Worm (Caenorhabditis elegans) whole organism, late embryonic: ENCODE results near the gene ztf-17.

Experiments used
- C38D4.7 ChIP-seq: fragments of 200-800 bp; sonication (Bioruptor generic); optimal IDR thresholded peaks from 2 replicates; lab custom pipeline; 2018; ENCODE audit warnings: mild to moderate bottlenecking, missing genetic modification characterization, moderate library complexity, missing compliant biosample characterization
- T23F11.4 ChIP-seq: fragments of 200-800 bp; sonication (Bioruptor generic); optimal IDR thresholded peaks from 2 replicates; lab custom pipeline; 2018; ENCODE audit warnings: mild to moderate bottlenecking, missing genetic modification characterization, missing compliant biosample characterization
- Y22D7AL.16 ChIP-seq: sonication (generic microtip); optimal IDR thresholded peaks from 2 replicates; lab custom pipeline; 2016; ENCODE audit warnings: missing genetic modification characterization, missing compliant biosample characterization
- ahr-1 ChIP-seq: sonication (generic microtip); optimal IDR thresholded peaks from 2 replicates; lab custom pipeline; 2016; ENCODE audit warnings: missing genetic modification characterization, missing compliant biosample characterization
- ama-1 ChIP-seq: fragments of 150-350 bp; optimal IDR thresholded peaks from 2 replicates; lab custom pipeline; 2014
- ceh-18 ChIP-seq: sonication (generic microtip); optimal IDR thresholded peaks from 2 replicates; lab custom pipeline; 2016; ENCODE audit warnings: missing genetic modification characterization, missing compliant biosample characterization
- ceh-22 ChIP-seq: sonication (generic microtip); optimal IDR thresholded peaks from 2 replicates; lab custom pipeline; 2017; ENCODE audit warnings: missing biosample characterization, missing genetic modification characterization
- ceh-24 ChIP-seq: sonication (generic microtip); optimal IDR thresholded peaks from 2 replicates; lab custom pipeline; 2016; ENCODE audit warnings: mild to moderate bottlenecking, missing genetic modification characterization, missing compliant biosample characterization
- ceh-31 ChIP-seq: sonication (generic microtip); optimal IDR thresholded peaks from 2 replicates; lab custom pipeline; 2016; ENCODE audit warnings: missing genetic modification characterization, missing compliant biosample characterization
- ceh-45 ChIP-seq: fragments of 200-800 bp; sonication (Bioruptor generic); IDR thresholded peaks from 2 replicates; pipeline ENCODE4 v1.3.6; 2022; ENCODE audit warnings: missing genetic modification reagents, missing genetic modification characterization, missing compliant biosample characterization
- ceh-48 ChIP-seq: sonication (generic microtip); optimal IDR thresholded peaks from 2 replicates; lab custom pipeline; 2016; ENCODE audit warnings: missing genetic modification characterization, inconsistent platforms, missing compliant biosample characterization
- dve-1 ChIP-seq: sonication (generic microtip); optimal IDR thresholded peaks from 2 replicates; lab custom pipeline; 2017; ENCODE audit warnings: antibody characterized with exemption, mild to moderate bottlenecking, missing genetic modification characterization, missing compliant biosample characterization
- fkh-10 ChIP-seq: fragments of 150-350 bp; optimal IDR thresholded peaks from 2 replicates; lab custom pipeline; 2014; ENCODE audit warnings: missing biosample characterization, missing genetic modification reagents, missing genetic modification characterization
- hlh-30 ChIP-seq: sonication (generic microtip); optimal IDR thresholded peaks from 2 replicates; lab custom pipeline; 2017; ENCODE audit warnings: antibody characterized with exemption, missing genetic modification characterization, missing compliant biosample characterization; ENCODE audit not compliant: insufficient read depth
- hlh-6 ChIP-seq: sonication (generic microtip); optimal IDR thresholded peaks from 2 replicates; lab custom pipeline; 2016; ENCODE audit warnings: missing genotype, missing genetic modification characterization, missing compliant biosample characterization
- lin-11 ChIP-seq: fragments of 200-800 bp; sonication (Bioruptor generic); optimal IDR thresholded peaks from 2 replicates; lab custom pipeline; 2018; ENCODE audit warnings: mild to moderate bottlenecking, missing genetic modification characterization, missing compliant biosample characterization
- mec-3 ChIP-seq: sonication (generic microtip); optimal IDR thresholded peaks from 2 replicates; lab custom pipeline; 2016; ENCODE audit warnings: borderline replicate concordance, missing genetic modification characterization, missing compliant biosample characterization
- nfya-1 ChIP-seq: sonication (generic microtip); optimal IDR thresholded peaks from 2 replicates; lab custom pipeline; 2017; ENCODE audit warnings: missing genetic modification characterization, mild to moderate bottlenecking, missing compliant biosample characterization, antibody characterized with exemption, moderate library complexity
- nhr-11 ChIP-seq: fragments of 150-350 bp; optimal IDR thresholded peaks from 2 replicates; lab custom pipeline; 2014; ENCODE audit warnings: missing biosample characterization, missing genetic modification characterization
- npax-4 ChIP-seq: sonication (generic microtip); optimal IDR thresholded peaks from 2 replicates; lab custom pipeline; 2016; ENCODE audit warnings: missing genetic modification characterization, missing compliant biosample characterization
- odd-2 ChIP-seq: sonication (generic microtip); optimal IDR thresholded peaks from 2 replicates; lab custom pipeline; 2017; ENCODE audit warnings: antibody characterized with exemption, mild to moderate bottlenecking, missing genetic modification characterization, missing compliant biosample characterization
- pqm-1 ChIP-seq: sonication (generic microtip); optimal IDR thresholded peaks from 2 replicates; lab custom pipeline; 2016; ENCODE audit warnings: missing genetic modification characterization, missing compliant biosample characterization
- pros-1 ChIP-seq: fragments of 150-350 bp; optimal IDR thresholded peaks from 2 replicates; lab custom pipeline; 2014; ENCODE audit warnings: missing biosample characterization, missing genetic modification reagents, missing genetic modification characterization
- sdc-2 ChIP-seq: sonication (generic microtip); optimal IDR thresholded peaks from 2 replicates; lab custom pipeline; 2016; ENCODE audit warnings: missing genotype, missing genetic modification characterization, missing compliant biosample characterization
- sox-2 ChIP-seq: fragments of 200-800 bp; sonication (Bioruptor generic); IDR thresholded peaks from 2 replicates; pipeline ENCODE4 v1.3.6; 2022; ENCODE audit warnings: missing genetic modification reagents, missing genetic modification characterization, missing compliant biosample characterization
- sox-4 ChIP-seq: sonication (generic microtip); optimal IDR thresholded peaks from 2 replicates; lab custom pipeline; 2017; ENCODE audit warnings: mild to moderate bottlenecking, missing genetic modification characterization, inconsistent platforms, missing compliant biosample characterization
- tbx-2 ChIP-seq: sonication (generic microtip); optimal IDR thresholded peaks from 2 replicates; lab custom pipeline; 2016; ENCODE audit warnings: missing genetic modification characterization, missing compliant biosample characterization
- ttx-3 ChIP-seq: sonication (generic microtip); optimal IDR thresholded peaks from 2 replicates; lab custom pipeline; 2016; ENCODE audit warnings: missing genetic modification reagents, missing genetic modification characterization, missing compliant biosample characterization
- unc-3 ChIP-seq, 2 experiments: fragments of 200-800 bp in 1 of 2; sonication (Bioruptor generic) in 1 of 2; sonication (generic microtip) in 1 of 2; conservative IDR thresholded peaks in 1 of 2; optimal IDR thresholded peaks in 1 of 2; 2 replicates each; pipeline versions ENCODE4 v1.3.6 to Lab custom; 2016 to 2022; ENCODE audit warnings: missing compliant biosample characterization in 2 of 2, missing genetic modification characterization in 2 of 2, missing genetic modification reagents in 1 of 2
- unc-42 ChIP-seq: sonication (generic microtip); optimal IDR thresholded peaks from 2 replicates; lab custom pipeline; 2016; ENCODE audit warnings: missing genotype, missing genetic modification characterization, missing compliant biosample characterization
- unc-86 ChIP-seq: sonication (generic microtip); optimal IDR thresholded peaks from 2 replicates; lab custom pipeline; 2016; ENCODE audit warnings: missing genetic modification characterization, missing compliant biosample characterization
- zip-5 ChIP-seq: sonication (generic microtip); optimal IDR thresholded peaks from 2 replicates; lab custom pipeline; 2016; ENCODE audit warnings: missing genetic modification characterization, missing compliant biosample characterization
- ztf-16 ChIP-seq: sonication (generic microtip); optimal IDR thresholded peaks from 2 replicates; lab custom pipeline; 2017; ENCODE audit warnings: missing genetic modification characterization, missing compliant biosample characterization

The ztf-17 gene

DNA sequence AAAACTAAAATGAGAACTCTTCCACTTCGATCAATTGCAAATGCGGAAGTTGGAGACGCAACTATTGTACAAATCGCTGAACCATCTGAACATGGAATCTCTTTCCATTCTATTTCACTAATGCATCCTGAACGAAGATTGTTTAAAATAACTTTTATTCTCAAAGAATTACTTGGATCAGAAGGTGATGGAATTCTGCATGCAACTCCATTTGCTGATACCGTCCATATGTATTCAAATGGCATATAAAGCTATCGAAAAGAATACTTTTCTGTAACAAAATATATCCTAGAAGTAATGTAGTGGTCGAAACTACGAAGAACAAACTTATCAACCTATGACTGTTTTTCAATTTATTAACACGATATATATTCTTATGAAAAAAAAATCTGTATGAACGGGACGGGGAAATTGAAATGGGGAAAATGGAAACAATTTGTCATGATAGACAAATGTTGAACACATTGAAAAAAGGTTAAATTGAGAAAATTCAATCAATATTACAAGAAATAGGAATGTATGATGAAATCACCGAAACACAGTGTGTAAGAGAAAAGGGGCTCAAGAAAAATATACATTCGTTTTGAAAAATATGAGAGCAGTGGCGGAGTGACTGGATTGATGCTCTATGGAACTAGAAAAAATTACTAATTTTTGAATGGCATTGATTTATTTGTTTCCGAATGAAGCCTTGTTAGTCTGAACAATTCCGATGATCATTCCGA, 7.9 kb upstream of the ztf-17 start, which contains the start of gene T01H3.2:
Gene T01H3.2 (minus strand): TSS at position 251 of the 725 bp plus-strand sequence.
- TF ChIP-seq mec-3 (tag; lab: Kevin White, UChicago) (no peak), ceh-45 (GFP tag; lab: Robert Waterston, UW) (no peak), unc-42 (no peak), fkh-10 (GFP tag; lab: Kevin White, UChicago) (no peak), sdc-2 (tag; lab: Kevin White, UChicago) (no peak), dve-1 (tag; lab: Kevin White, UChicago) (no peak), sox-2 (GFP tag; lab: Robert Waterston, UW) (no peak), ceh-24 (tag; lab: Kevin White, UChicago) (no peak), pros-1 (tag; lab: Kevin White, UChicago) (no peak), hlh-6 (tag; lab: Kevin White, UChicago) (no peak), ahr-1 (tag; lab: Kevin White, UChicago) (no peak), C38D4.7 (no peak), odd-2 (tag; lab: Kevin White, UChicago) (no peak), ceh-22 (tag; lab: Kevin White, UChicago) (no peak)
- TF ChIP-seq, all 69 proteins: peak for 0

DNA sequence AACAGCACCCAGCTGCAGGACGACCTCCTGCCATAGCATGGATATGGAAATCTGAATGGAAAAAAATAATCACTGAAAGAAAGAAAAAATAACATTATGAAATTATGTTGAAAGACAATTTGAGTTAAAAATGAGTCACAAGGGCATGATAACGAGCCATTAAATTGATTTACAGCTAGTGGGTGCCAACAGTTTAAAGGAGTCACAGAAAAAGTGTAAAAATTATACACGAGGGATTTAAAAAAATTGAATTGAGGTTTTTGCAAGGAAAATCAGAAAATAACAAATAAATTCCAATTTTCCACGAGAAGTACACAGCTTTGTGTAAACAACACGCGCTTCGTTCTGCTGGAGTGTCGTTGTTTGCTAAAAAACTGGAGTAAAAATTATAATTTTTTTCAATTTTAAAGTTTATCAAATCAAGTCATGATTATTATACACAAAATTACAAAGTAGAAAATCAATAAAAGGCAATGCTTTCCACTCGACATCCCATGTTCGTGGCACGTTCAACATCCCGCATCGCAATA, 3.9 kb upstream of the ztf-17 start, which contains the start of gene T01H3.3:
Gene T01H3.3 (minus strand): TSS at position 51 of the 530 bp plus-strand sequence.
- TF ChIP-seq unc-86 (tag; lab: Kevin White, UChicago) (no peak), hlh-30 (tag; lab: Kevin White, UChicago) (no peak), T23F11.4 (no peak), lin-11 (no peak), ztf-16 (tag; lab: Kevin White, UChicago) (no peak), ceh-31 (tag; lab: Kevin White, UChicago) (no peak), sox-2 (GFP tag; lab: Robert Waterston, UW) (no peak), pqm-1 (tag; lab: Kevin White, UChicago) (no peak), sox-4 (no peak), Y22D7AL.16 (tag; lab: Kevin White, UChicago) (no peak), ahr-1 (tag; lab: Kevin White, UChicago) (no peak), ceh-48 (no peak), ama-1 (lab: Kevin White, UChicago) (no peak), dve-1 (tag; lab: Kevin White, UChicago) (no peak), hlh-6 (tag; lab: Kevin White, UChicago) (no peak), unc-3 (GFP tag; conservative IDR thresholded peaks at IDR 0.05; lab: Robert Waterston, UW) (no peak), unc-3 (tag; optimal IDR thresholded peaks at IDR 0.05; lab: Kevin White, UChicago) (no peak), ttx-3 (tag; lab: Kevin White, UChicago) (no peak), npax-4 (tag; lab: Kevin White, UChicago) (no peak), ceh-18 (tag; lab: Kevin White, UChicago) (no peak), C38D4.7 (no peak)
- TF ChIP-seq, all 69 proteins: peak for 0

DNA sequence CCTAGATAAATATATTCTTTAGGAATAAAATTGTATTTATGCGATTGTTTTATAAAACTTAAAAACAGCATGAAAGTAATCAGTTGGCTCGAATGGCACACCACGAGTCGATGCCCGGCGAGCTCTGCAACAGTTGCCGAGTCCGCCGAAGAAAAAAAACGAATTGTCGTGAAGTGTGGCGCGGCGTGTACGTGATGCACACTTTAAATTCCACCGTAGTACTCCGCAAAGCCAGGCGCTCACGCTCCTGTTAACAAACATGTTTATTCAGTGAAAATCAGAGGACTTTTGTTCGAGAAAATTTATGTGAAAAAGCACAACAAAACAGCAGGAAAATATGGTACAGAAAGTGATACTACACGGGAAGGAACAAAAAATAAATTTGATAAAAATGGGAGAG, 670 bp upstream of the ztf-17 start:
- TF ChIP-seq tbx-2 (tag; lab: Kevin White, UChicago) (peak; percentile 8), T23F11.4 (no peak), nfya-1 (tag; lab: Kevin White, UChicago) (peak; percentile 24), ceh-18 (tag; lab: Kevin White, UChicago) (peak; percentile 14)

DNA sequence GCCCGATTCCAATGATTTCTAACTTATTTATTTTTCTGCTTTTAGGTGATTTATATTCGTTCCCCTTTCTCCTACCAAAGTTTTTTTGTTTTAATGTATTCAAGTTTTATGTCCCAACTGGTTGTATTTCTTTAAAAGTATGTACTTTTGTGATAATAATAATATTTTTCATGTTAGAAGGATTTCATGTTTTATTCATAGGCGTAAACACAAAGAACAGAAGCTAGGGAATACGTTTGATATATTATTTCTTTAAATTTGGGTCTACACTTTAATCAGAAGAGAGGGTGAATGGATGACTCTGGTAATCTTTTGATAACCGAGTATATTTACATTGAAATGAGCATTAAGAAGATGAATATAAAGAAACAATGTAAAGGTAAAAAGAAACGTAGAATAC, 3.9 kb downstream of the ztf-17 start:
- TF ChIP-seq nhr-11: peak; percentile 32
- no peak for TF ChIP-seq zip-5 (tag; lab: Kevin White, UChicago)
